Fruit fly (Drosophila melanogaster): Measurements from ENCODE around the gene CG6276.

DNA sequence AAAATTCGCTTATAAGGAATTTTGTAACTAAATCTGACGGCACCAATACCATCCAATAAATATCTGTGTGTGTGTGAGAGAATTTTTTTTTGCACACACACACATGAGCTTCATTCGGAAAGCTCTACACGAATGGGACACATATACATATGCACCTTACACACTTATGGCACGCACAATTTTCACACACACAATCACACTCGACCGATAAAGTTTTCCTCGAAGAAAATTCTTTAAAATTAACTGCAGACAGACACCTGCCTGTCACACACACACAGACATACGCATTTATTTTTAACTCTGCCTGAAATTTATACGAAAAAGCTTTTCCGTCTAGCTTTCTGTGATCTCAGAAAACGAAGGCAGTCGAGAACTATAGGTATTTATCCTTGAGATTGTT lies 9.2 kb downstream of the CG6276 start:
- TF ChIP-seq CG8478 (optimal IDR thresholded peaks at IDR 0.05) (no peak), CTCF (optimal IDR thresholded peaks at IDR 0.05) (no peak)
